Worm (Caenorhabditis elegans): Measurements from ENCODE around the gene R02F2.5.
A peak's percentile ranks its signal among the peaks of the same experiment; 100 is the strongest.

Gene R02F2.5

DNA sequence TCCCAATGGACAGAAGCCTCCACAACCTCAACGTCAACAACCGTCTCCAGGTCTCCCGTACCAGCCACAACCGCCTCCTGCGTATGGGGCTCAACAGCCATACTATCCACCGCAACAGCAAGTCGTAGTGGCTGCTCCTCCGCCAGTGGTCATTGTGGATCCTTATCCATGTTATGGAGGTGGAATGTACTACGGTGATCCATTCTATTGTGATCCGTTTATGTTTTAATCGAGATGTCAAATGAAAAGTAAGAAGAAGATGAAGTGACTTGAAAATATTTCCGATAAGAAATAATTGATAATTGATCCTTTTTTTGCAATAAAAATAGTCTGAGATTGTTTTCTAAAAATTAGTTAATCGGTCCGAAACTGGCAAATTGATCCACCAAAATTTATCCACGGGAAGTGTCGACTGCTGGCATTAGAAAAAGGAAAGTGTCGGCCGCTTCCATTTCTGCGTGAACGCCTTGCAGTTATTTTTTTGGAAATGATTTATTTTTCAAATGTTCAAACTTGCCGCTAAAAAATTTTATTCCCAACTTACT lies at the start of gene R02F2.5, which contains the start of gene R02F2.6:
R02F2.5 (plus strand) TSS at position 495 of the 545 bp plus-strand sequence.
R02F2.6 (minus strand) TSS at position 101 of the 545 bp plus-strand sequence.
- no peak for TF ChIP-seq med-1 (GFP tag; optimal IDR thresholded peaks at IDR 0.05; ENCODE audit: insufficient read depth)
- TF ChIP-seq T22C8.4 (GFP tag; IDR thresholded peaks at IDR 0.05), result no peak
- no peak for TF ChIP-seq cog-1 (tag; optimal IDR thresholded peaks at IDR 0.05)
- no peak for TF ChIP-seq ref-1 (GFP tag; conservative IDR thresholded peaks at IDR 0.05)
- TF ChIP-seq ztf-23 (GFP tag; IDR thresholded peaks at IDR 0.05), result no peak
- TF ChIP-seq flt-1 (GFP tag; IDR thresholded peaks at IDR 0.05), result no peak
- TF ChIP-seq tab-1 (GFP tag; IDR thresholded peaks at IDR 0.05), result no peak
- TF ChIP-seq klf-2 (GFP tag; conservative IDR thresholded peaks at IDR 0.05), result no peak
- no peak for TF ChIP-seq ztf-29 (GFP tag; IDR thresholded peaks at IDR 0.05)

DNA sequence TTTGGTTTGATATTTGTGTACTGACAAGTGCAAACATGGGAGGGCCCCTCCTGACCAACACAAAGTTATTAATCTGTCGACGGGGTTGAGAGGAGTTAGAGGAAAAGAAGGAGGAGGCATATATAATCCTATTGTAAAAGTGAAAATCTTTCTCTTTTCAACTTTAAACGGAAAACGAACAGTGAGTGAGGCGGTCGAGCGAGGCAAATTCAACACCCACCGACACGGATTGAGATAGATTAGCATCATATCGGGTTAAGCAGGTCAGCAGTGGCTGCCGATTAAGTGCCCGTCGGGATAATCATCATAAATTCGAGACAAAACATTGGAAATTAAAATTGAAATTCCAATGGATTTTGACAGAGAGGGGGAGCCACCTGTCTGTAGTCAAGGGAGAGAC lies 42.8 kb upstream of the R02F2.5 start:
- TF ChIP-seq ref-1 (GFP tag; conservative IDR thresholded peaks at IDR 0.05) (no peak), cog-1 (tag; optimal IDR thresholded peaks at IDR 0.05) (no peak), ztf-29 (GFP tag; IDR thresholded peaks at IDR 0.05) (no peak), T22C8.4 (GFP tag; IDR thresholded peaks at IDR 0.05) (no peak), ztf-23 (GFP tag; IDR thresholded peaks at IDR 0.05) (no peak), flt-1 (GFP tag; IDR thresholded peaks at IDR 0.05) (no peak), tab-1 (GFP tag; IDR thresholded peaks at IDR 0.05) (no peak), klf-2 (GFP tag; conservative IDR thresholded peaks at IDR 0.05) (no peak), med-1 (GFP tag; optimal IDR thresholded peaks at IDR 0.05; ENCODE audit: insufficient read depth) (no peak)

DNA sequence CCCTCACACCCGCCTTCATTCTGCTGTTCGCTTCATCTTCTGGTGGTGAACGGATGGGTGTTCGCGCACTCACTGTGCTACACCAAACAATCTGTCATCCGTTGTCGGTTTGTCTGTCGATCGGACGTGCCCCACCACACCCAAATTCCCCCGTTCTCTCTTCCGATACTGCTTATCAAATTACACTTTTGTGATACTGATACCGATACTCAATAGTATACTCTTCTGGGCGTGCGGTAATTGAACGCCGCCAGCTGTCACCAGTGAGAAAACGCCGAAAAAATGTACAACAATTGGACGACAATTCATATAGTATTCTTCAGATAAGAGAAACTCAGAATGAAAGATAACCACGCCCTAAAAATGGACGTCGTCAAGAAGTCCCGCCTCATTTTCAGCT lies 41.1 kb upstream of the R02F2.5 start:
- TF ChIP-seq ztf-29 (GFP tag; IDR thresholded peaks at IDR 0.05) (no peak), T22C8.4 (GFP tag; IDR thresholded peaks at IDR 0.05) (no peak)

DNA sequence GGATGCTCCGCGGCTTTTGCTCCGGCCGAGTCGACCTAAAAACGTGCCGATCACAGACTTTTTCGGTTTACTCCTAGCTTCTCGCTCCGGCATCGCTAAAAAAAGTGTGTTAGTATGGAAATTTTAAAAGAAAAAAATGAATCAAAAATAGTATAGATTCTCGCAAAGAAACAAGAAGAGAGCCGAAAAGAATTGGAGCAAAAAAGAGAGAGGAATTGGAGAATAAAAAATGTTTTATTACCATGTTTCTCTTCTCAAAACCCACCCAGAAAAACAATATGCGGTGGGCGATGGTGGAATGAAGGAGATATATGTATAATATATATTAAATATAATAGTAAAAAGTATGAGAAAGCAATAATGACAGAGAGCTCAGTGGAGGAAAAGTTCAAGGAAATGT lies 38.6 kb upstream of the R02F2.5 start, which contains the start of gene W03A5.6:
W03A5.6 (minus strand) TSS at position 101 of the 400 bp plus-strand sequence.
- TF ChIP-seq ztf-23 (GFP tag; IDR thresholded peaks at IDR 0.05), result no peak
- no peak for TF ChIP-seq flt-1 (GFP tag; IDR thresholded peaks at IDR 0.05)
- TF ChIP-seq ref-1 (GFP tag; conservative IDR thresholded peaks at IDR 0.05), result no peak
- TF ChIP-seq tab-1 (GFP tag; IDR thresholded peaks at IDR 0.05), result no peak
- TF ChIP-seq ztf-29 (GFP tag; IDR thresholded peaks at IDR 0.05), result no peak
- no peak for TF ChIP-seq cog-1 (tag; optimal IDR thresholded peaks at IDR 0.05)
- TF ChIP-seq T22C8.4 (GFP tag; IDR thresholded peaks at IDR 0.05), result no peak
- TF ChIP-seq klf-2 (GFP tag; conservative IDR thresholded peaks at IDR 0.05), result no peak
- no peak for TF ChIP-seq med-1 (GFP tag; optimal IDR thresholded peaks at IDR 0.05; ENCODE audit: insufficient read depth)

DNA sequence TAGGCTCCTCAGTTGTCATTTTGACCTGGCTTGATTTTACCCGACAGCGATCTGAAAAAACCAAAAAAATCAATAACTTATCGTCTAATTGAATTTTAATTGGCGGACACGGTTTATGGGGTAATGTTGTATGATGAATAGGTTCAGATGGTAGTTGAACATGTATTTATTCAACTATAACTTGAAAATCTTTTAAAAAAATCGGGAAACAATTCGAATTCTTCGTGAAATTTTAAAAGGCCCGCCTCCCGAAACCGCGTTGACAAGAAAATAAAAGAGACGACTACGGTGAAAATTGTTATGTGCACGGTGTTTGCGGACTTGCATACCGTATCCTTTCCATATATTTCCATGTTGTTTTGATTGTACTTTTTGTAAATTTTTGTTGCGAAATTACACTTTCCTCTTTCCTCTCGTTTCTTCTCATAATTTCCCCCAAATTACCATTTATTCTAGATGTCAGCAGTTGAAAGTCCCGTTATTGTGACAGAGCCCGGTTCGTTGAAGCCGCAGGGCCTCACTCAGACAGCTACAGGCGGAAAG lies 36.3 kb upstream of the R02F2.5 start, which contains the start of the genes T24G10.2 and disl-2:
T24G10.2 (minus strand) TSS at position 51 of the 543 bp plus-strand sequence.
disl-2 (plus strand) TSS at position 457 of the 543 bp plus-strand sequence.
- no peak for TF ChIP-seq ztf-29 (GFP tag; IDR thresholded peaks at IDR 0.05)
- no peak for TF ChIP-seq ref-1 (GFP tag; conservative IDR thresholded peaks at IDR 0.05)
- no peak for TF ChIP-seq med-1 (GFP tag; optimal IDR thresholded peaks at IDR 0.05; ENCODE audit: insufficient read depth)
- TF ChIP-seq cog-1 (tag; optimal IDR thresholded peaks at IDR 0.05), result peak; percentile 38
- TF ChIP-seq ztf-23 (GFP tag; IDR thresholded peaks at IDR 0.05), result no peak
- no peak for TF ChIP-seq tab-1 (GFP tag; IDR thresholded peaks at IDR 0.05)
- peak; percentile 37; the same call in 1 of the 2 replicates for TF ChIP-seq T22C8.4 (GFP tag; IDR thresholded peaks at IDR 0.05)
- TF ChIP-seq flt-1 (GFP tag; IDR thresholded peaks at IDR 0.05), result no peak
- TF ChIP-seq klf-2 (GFP tag; conservative IDR thresholded peaks at IDR 0.05), result no peak

DNA sequence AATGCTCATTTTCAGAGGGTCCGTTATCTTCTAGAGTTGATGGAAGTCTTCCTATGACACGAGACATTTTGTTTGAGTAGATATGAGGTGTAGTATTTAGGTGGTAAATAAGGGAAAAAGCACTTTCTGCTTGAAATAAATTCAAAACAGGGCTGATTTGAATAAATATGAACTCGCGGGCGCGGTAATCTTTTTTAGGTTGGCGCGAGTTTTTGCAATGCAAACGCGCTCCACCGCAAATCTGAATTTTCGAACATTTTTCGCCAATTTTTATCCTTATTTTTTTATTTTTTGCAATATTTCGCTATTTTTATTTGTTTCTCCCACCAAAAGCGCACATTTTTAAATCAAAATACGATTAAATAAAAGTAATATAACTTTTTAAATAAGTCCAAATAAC lies 30.9 kb upstream of the R02F2.5 start, which contains the start of gene skpt-1:
skpt-1 (minus strand) TSS at position 219 of the 400 bp plus-strand sequence.
- TF ChIP-seq klf-2 (GFP tag; conservative IDR thresholded peaks at IDR 0.05) (no peak), ref-1 (GFP tag; conservative IDR thresholded peaks at IDR 0.05) (no peak), med-1 (GFP tag; optimal IDR thresholded peaks at IDR 0.05; ENCODE audit: insufficient read depth) (no peak), ztf-29 (GFP tag; IDR thresholded peaks at IDR 0.05) (no peak), T22C8.4 (GFP tag; IDR thresholded peaks at IDR 0.05) (no peak), ztf-23 (GFP tag; IDR thresholded peaks at IDR 0.05) (no peak), tab-1 (GFP tag; IDR thresholded peaks at IDR 0.05) (no peak), cog-1 (tag; optimal IDR thresholded peaks at IDR 0.05) (no peak), flt-1 (GFP tag; IDR thresholded peaks at IDR 0.05) (no peak)

DNA sequence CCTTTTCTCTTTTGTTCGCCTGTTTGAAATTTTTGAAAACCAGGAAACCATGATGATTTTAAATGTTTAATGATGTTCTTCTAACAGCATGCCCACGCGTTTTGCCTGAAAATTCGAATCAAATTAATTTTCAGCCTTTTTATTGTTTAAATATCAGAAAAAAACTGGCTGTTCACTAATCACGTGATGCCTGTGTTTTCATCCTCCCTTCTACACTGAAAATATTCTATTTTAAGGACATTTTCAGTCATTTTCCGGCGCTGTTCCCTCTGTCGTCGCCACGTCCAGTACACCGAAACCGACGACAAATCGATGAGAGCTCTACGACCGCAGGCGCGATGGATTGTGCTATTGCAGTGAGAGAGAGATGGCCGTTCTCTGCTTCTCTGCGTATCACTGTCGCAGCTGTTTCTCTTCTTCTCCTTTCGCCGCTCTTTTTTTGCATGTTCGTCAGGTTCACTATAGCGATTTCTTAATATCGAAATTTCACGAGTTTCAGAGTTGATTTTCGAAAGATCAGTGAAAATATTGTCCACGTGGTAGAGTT lies 29.3 kb upstream of the R02F2.5 start, which contains the start of gene F48E8.8:
F48E8.8 (minus strand) TSS at position 51 of the 547 bp plus-strand sequence.
- no peak for TF ChIP-seq cog-1 (tag; optimal IDR thresholded peaks at IDR 0.05)
- TF ChIP-seq T22C8.4 (GFP tag; IDR thresholded peaks at IDR 0.05), result peak; percentile 56

DNA sequence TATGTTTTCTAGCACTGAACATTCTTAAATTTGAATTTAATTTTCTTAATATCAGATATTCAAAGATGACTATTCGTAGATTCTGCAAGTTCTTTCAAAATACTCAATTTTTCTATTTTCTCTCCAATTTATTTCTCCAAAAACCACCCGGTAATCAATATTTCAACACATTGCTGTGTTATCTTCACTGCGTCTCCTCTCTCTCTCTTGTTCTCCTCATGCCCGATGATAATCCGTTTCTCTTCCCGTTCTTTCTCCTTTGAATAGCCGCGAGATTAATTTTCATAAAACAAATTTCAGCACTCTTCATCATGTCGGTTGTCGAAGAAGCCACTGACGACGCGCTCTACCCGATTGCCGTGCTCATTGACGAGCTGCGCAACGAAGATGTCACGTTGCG lies 28.7 kb upstream of the R02F2.5 start, which contains the start of gene paa-1:
paa-1 (plus strand) TSS at position 301 of the 400 bp plus-strand sequence.
- no peak for TF ChIP-seq cog-1 (tag; optimal IDR thresholded peaks at IDR 0.05)
- no peak for TF ChIP-seq med-1 (GFP tag; optimal IDR thresholded peaks at IDR 0.05; ENCODE audit: insufficient read depth)
- no peak for TF ChIP-seq flt-1 (GFP tag; IDR thresholded peaks at IDR 0.05)
- TF ChIP-seq T22C8.4 (GFP tag; IDR thresholded peaks at IDR 0.05), result no peak
- no peak for TF ChIP-seq ztf-23 (GFP tag; IDR thresholded peaks at IDR 0.05)
- no peak for TF ChIP-seq klf-2 (GFP tag; conservative IDR thresholded peaks at IDR 0.05)
- TF ChIP-seq ref-1 (GFP tag; conservative IDR thresholded peaks at IDR 0.05), result no peak
- no peak for TF ChIP-seq tab-1 (GFP tag; IDR thresholded peaks at IDR 0.05)
- no peak for TF ChIP-seq ztf-29 (GFP tag; IDR thresholded peaks at IDR 0.05)

DNA sequence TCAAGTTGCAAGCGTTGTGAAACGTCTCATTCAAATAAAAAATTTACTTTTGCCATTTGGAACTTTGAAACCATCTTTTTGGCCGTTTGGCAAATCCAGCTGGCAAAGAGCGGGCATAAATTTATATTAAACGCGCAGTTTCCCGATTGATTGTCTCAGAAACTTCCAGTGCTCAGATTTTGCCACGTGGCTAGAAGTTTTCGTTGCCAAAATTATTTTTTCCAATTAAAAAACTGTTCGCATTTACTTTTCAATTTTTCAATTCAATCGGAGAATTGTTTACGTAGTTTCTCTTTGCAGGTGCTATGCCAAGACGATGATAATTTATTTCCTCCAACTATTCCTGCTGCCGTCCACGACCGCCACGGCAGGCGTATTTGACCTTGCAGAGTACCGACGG lies 25.8 kb upstream of the R02F2.5 start, which contains the start of gene F48E8.4:
F48E8.4 (plus strand) TSS at position 301 of the 400 bp plus-strand sequence.
- TF ChIP-seq med-1 (GFP tag; optimal IDR thresholded peaks at IDR 0.05; ENCODE audit: insufficient read depth) (no peak), ztf-29 (GFP tag; IDR thresholded peaks at IDR 0.05) (no peak), ref-1 (GFP tag; conservative IDR thresholded peaks at IDR 0.05) (no peak), T22C8.4 (GFP tag; IDR thresholded peaks at IDR 0.05) (no peak), tab-1 (GFP tag; IDR thresholded peaks at IDR 0.05) (no peak), ztf-23 (GFP tag; IDR thresholded peaks at IDR 0.05) (no peak), flt-1 (GFP tag; IDR thresholded peaks at IDR 0.05) (no peak), cog-1 (tag; optimal IDR thresholded peaks at IDR 0.05) (no peak)
